Worm (Caenorhabditis elegans) whole organism, early embryonic: Measurements from ENCODE around the gene str-33.

Experiments used
- aly-1 ChIP-seq: sonication (generic microtip); optimal IDR thresholded peaks from 2 replicates; lab custom pipeline; 2016; ENCODE audit warnings: missing genetic modification characterization, missing compliant biosample characterization
- ets-7 ChIP-seq: sonication (generic microtip); optimal IDR thresholded peaks from 2 replicates; lab custom pipeline; 2016; ENCODE audit warnings: missing genotype, missing genetic modification characterization, missing compliant biosample characterization
- flt-1 ChIP-seq: fragments of 200-800 bp; sonication (Bioruptor generic); IDR thresholded peaks from 2 replicates; pipeline ENCODE4 v1.3.6; 2022; ENCODE audit warnings: missing genetic modification characterization, missing compliant biosample characterization
- hmbx-1 ChIP-seq: sonication (generic microtip); optimal IDR thresholded peaks from 2 replicates; lab custom pipeline; 2016; ENCODE audit warnings: mild to moderate bottlenecking, missing genetic modification characterization, missing compliant biosample characterization
- hmg-4 ChIP-seq: fragments of 200-800 bp; sonication (Bioruptor generic); optimal IDR thresholded peaks from 2 replicates; lab custom pipeline; 2018; ENCODE audit warnings: mild to moderate bottlenecking, missing genetic modification characterization, missing compliant biosample characterization
- pes-1 ChIP-seq: fragments of 200-800 bp; sonication (Bioruptor generic); IDR thresholded peaks from 2 replicates; pipeline ENCODE4 v1.3.6; 2022; ENCODE audit warnings: missing genetic modification reagents, missing genetic modification characterization, missing compliant biosample characterization
- sea-1 ChIP-seq: fragments of 200-800 bp; sonication (Bioruptor generic); conservative IDR thresholded peaks from 2 replicates; pipeline ENCODE4 v1.3.6; 2022; ENCODE audit warnings: missing genetic modification characterization, missing compliant biosample characterization
- tbx-11 ChIP-seq: fragments of 200-800 bp; sonication (Bioruptor generic); IDR thresholded peaks from 2 replicates; pipeline ENCODE4 v1.3.6; 2022; ENCODE audit warnings: missing genetic modification characterization, missing compliant biosample characterization
- tbx-37 ChIP-seq: fragments of 200-800 bp; sonication (Bioruptor generic); conservative IDR thresholded peaks from 2 replicates; pipeline ENCODE4 v1.3.6; 2022; ENCODE audit warnings: missing genetic modification reagents, missing genetic modification characterization, missing compliant biosample characterization
- tra-4 ChIP-seq: sonication (generic microtip); optimal IDR thresholded peaks from 2 replicates; lab custom pipeline; 2017; ENCODE audit warnings: missing genetic modification characterization, missing compliant biosample characterization

The str-33 gene

DNA sequence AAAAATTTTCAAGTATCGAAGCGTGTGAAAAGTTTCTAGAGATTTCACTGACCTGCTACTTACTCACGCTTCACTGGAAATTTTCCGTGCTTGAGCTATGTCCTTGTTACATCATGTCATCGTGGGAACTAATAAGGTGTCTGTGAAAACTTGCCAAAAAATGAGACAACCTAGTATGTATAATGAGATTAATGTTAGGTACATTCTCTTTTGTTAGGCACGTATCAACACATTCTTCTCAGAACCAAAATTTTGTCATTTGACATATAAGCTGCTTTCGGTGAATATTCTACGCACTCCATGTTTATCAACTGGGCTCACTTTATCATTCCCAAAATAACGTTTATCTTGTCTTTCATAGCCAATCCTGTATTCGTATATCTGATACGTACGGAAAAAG, 45.7 kb downstream of the str-33 start, which contains the start of gene srj-18:
Gene srj-18 (plus strand): TSS at position 301 of the 400 bp plus-strand sequence.
- TF ChIP-seq flt-1 (GFP tag; lab: Robert Waterston, UW) (no peak), ets-7 (tag; lab: Kevin White, UChicago) (no peak), sea-1 (GFP tag; lab: Robert Waterston, UW) (no peak), hmbx-1 (no peak), tra-4 (tag; lab: Kevin White, UChicago) (no peak), aly-1 (no peak), hmg-4 (GFP tag; lab: Kevin White, UChicago) (no peak), tbx-11 (GFP tag; lab: Robert Waterston, UW) (no peak), tbx-37 (GFP tag; lab: Robert Waterston, UW) (no peak), pes-1 (GFP tag; lab: Robert Waterston, UW) (no peak)
